Worm (Caenorhabditis elegans): ENCODE measurements around the gene F43D2.3.

Gene F43D2.3

DNA sequence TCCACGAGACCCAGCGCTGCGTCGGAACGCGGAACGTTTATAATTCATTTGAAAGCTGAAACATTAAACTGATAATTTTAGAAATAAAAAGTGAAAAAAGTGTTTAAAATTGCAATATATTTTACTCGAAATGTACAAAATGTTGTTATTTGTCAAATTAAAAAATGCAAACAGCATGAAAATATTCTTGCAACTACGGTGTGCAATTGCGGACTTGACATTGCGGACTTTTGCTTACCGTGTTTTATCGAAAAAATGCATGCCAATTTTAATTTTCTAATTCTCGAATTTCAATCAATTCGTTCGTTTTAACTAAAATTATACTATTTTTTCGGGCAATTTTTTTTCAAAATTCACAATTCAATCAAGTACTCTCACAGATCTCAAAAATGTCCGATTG, 19.5 kb upstream of the F43D2.3 start, which contains the start of the genes R11H6.5 and ccnk-1:
R11H6.5 (minus strand) TSS at position 55 of the 400 bp plus-strand sequence.
ccnk-1 (plus strand) TSS at position 381 of the 400 bp plus-strand sequence.
- no peak for TF ChIP-seq pha-4 (tag; optimal IDR thresholded peaks at IDR 0.05)
- TF ChIP-seq snpc-4 (tag; optimal IDR thresholded peaks at IDR 0.05) = no peak
- no peak for TF ChIP-seq unc-120 (tag; optimal IDR thresholded peaks at IDR 0.05; ENCODE audit: poor library complexity, severe bottlenecking)
- TF ChIP-seq ham-2 (GFP tag; optimal IDR thresholded peaks at IDR 0.05) = no peak
- TF ChIP-seq mab-5 (tag; optimal IDR thresholded peaks at IDR 0.05) = no peak
- peak; percentile 38 for TF ChIP-seq mep-1 (tag; optimal IDR thresholded peaks at IDR 0.05)
- TF ChIP-seq lsy-2 (tag; optimal IDR thresholded peaks at IDR 0.05) = peak; percentile 98
- peak; percentile 4 for TF ChIP-seq nhr-237 (tag; optimal IDR thresholded peaks at IDR 0.05)

DNA sequence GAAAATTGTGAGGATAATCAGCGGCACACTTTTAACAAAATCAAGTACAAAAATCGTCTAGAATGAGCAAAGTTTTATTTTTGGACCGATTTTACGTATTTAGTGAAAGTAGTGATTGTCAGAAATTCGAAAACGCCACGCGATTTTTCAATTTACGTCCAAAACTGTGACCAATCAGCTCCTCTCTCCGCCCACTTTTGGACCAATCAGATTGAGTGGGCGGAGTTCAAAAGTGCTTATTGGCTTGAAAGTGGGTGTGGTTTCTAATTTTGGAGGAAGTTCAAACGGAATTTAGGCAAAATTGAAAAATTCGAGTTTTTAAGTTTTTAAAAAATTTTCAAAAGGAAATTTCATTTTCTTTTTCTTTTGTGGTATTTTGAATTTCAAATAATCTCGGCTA, 17.2 kb upstream of the F43D2.3 start:
- no peak for TF ChIP-seq ceh-83 (GFP tag; optimal IDR thresholded peaks at IDR 0.05)
- TF ChIP-seq flh-1 (GFP tag; optimal IDR thresholded peaks at IDR 0.05) = no peak
- TF ChIP-seq pha-4 (tag; optimal IDR thresholded peaks at IDR 0.05) = no peak
- no peak for TF ChIP-seq blmp-1 (tag; optimal IDR thresholded peaks at IDR 0.05)
- TF ChIP-seq nhr-237 (tag; optimal IDR thresholded peaks at IDR 0.05) = no peak
- no peak for TF ChIP-seq M03D4.4 (tag; optimal IDR thresholded peaks at IDR 0.05)
- TF ChIP-seq ceh-39 (tag; optimal IDR thresholded peaks at IDR 0.05) = no peak
- no peak for TF ChIP-seq unc-120 (tag; optimal IDR thresholded peaks at IDR 0.05; ENCODE audit: poor library complexity, severe bottlenecking)

DNA sequence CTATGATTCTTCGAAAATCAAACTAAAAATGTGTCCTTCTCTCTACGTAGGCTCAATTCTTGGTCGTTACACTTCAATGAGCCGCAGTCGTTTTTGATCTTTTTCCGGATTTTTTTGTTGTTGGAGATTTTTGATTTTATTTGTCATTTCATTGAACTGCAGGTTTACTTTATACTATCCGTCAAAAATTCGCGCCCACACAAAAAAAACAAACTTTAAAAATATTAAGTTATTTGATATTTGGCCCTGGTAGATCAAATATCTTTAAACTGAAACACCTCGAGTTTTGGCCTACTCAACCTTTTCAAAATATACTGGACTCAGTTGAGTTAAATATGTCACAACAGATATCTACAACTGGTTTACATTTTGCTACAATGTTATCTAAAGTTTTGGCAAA, 16.0 kb upstream of the F43D2.3 start:
- no peak for TF ChIP-seq nhr-2 (tag; optimal IDR thresholded peaks at IDR 0.05)

DNA sequence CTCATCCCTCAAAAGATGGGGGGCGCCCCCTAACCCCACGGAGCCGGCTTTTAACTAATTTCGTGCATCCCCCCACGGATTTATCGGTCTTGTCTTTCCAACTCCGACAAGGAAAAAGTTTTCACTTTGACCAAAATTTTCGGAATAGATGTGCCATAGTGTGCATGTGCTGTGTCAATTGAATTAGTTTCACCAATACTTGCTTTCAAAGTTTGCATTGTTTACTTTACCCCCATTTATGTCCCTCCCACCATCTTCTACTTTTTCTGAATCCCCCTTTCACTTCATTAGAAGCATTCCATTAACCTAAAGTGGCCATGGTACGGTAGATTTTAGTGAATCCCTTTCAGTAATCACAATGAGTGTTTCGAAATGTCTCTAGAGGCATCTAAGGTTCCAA, 14.0 kb upstream of the F43D2.3 start:
- TF ChIP-seq elt-3 (tag; optimal IDR thresholded peaks at IDR 0.05) (no peak), unc-120 (tag; optimal IDR thresholded peaks at IDR 0.05; ENCODE audit: poor library complexity, severe bottlenecking) (no peak), mep-1 (tag; optimal IDR thresholded peaks at IDR 0.05) (no peak), ceh-83 (GFP tag; optimal IDR thresholded peaks at IDR 0.05) (no peak), ham-2 (GFP tag; optimal IDR thresholded peaks at IDR 0.05) (no peak), nhr-237 (tag; optimal IDR thresholded peaks at IDR 0.05) (no peak), nhr-12 (tag; optimal IDR thresholded peaks at IDR 0.05) (no peak), flh-1 (GFP tag; optimal IDR thresholded peaks at IDR 0.05) (no peak), nhr-28 (tag; optimal IDR thresholded peaks at IDR 0.05) (no peak), mls-2 (tag; optimal IDR thresholded peaks at IDR 0.05) (no peak), nhr-2 (tag; optimal IDR thresholded peaks at IDR 0.05) (no peak), lin-32 (GFP tag; optimal IDR thresholded peaks at IDR 0.05) (no peak), tbx-8 (GFP tag; optimal IDR thresholded peaks at IDR 0.05) (no peak), mab-5 (tag; optimal IDR thresholded peaks at IDR 0.05) (no peak), ceh-39 (tag; optimal IDR thresholded peaks at IDR 0.05) (no peak), pha-4 (tag; optimal IDR thresholded peaks at IDR 0.05) (no peak), unc-62 (GFP tag; optimal IDR thresholded peaks at IDR 0.05) (no peak), cnd-1 (tag; optimal IDR thresholded peaks at IDR 0.05) (no peak), lsy-2 (tag; optimal IDR thresholded peaks at IDR 0.05) (no peak)

DNA sequence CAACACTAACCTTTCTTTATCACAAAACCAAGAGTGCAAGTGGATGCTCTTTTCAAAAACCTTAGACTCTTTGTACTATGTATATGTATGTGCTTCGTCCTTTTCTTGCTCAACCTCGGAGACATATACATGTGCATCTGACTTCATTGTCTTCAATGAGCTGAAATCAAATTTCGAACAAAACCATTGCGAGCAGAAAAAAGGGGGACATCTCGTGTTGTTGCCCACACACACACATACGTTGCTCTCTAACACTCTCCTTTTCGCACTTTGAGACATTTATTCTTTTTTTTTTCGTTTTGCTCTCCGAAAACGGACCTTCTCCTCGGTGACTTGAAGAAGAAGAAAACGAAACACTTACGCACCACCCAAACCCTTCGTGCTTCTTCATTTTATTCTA, 11.4 kb upstream of the F43D2.3 start:
- peak; percentile 57 for TF ChIP-seq ces-1 (GFP tag; optimal IDR thresholded peaks at IDR 0.05)
- TF ChIP-seq hlh-1 (tag; optimal IDR thresholded peaks at IDR 0.05) = no peak

DNA sequence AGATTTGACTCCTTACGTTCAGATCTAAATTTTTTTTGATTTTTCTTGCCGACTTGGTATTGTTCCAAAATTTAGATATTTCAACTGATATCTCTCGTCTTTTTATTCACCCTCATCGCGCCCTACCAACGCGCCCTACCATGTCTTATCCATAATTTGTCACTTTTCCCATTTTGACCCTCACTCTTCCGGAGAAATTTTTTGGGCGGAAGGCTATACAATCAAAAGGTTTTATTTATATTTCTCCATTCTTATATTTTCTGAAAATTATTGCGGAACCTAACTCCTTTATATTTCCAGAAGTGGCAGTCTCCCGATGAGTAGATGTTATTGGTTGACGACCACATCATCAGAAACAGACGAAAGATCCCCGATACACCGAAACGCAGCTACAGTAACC, 10.9 kb upstream of the F43D2.3 start, which contains the start of gene hot-1:
hot-1 (plus strand) TSS at position 301 of the 400 bp plus-strand sequence.
- TF ChIP-seq sem-2 (GFP tag; optimal IDR thresholded peaks at IDR 0.05) = no peak
- TF ChIP-seq nhr-28 (tag; optimal IDR thresholded peaks at IDR 0.05) = no peak
- TF ChIP-seq ham-2 (GFP tag; optimal IDR thresholded peaks at IDR 0.05) = no peak
- no peak for TF ChIP-seq nhr-2 (tag; optimal IDR thresholded peaks at IDR 0.05)
- no peak for TF ChIP-seq drap-1 (GFP tag; optimal IDR thresholded peaks at IDR 0.05)
- TF ChIP-seq ztf-11 (tag; optimal IDR thresholded peaks at IDR 0.05) = no peak
- TF ChIP-seq elt-1 (tag; optimal IDR thresholded peaks at IDR 0.05; ENCODE audit: borderline replicate concordance, insufficient read depth) = no peak
- no peak for TF ChIP-seq elt-3 (tag; optimal IDR thresholded peaks at IDR 0.05)
- no peak for TF ChIP-seq unc-120 (tag; optimal IDR thresholded peaks at IDR 0.05; ENCODE audit: poor library complexity, severe bottlenecking)
- TF ChIP-seq lin-32 (GFP tag; optimal IDR thresholded peaks at IDR 0.05) = no peak
- no peak for TF ChIP-seq lin-13 (tag; optimal IDR thresholded peaks at IDR 0.05)
- TF ChIP-seq sptf-1 (tag; optimal IDR thresholded peaks at IDR 0.05) = no peak
- no peak for TF ChIP-seq snpc-4 (tag; optimal IDR thresholded peaks at IDR 0.05)
- no peak for TF ChIP-seq ceh-43 (GFP tag; optimal IDR thresholded peaks at IDR 0.05)
- TF ChIP-seq nhr-237 (tag; optimal IDR thresholded peaks at IDR 0.05) = no peak
- no peak for TF ChIP-seq lsy-2 (tag; optimal IDR thresholded peaks at IDR 0.05)
- TF ChIP-seq ceh-83 (GFP tag; optimal IDR thresholded peaks at IDR 0.05) = no peak
- no peak for TF ChIP-seq unc-39 (tag; optimal IDR thresholded peaks at IDR 0.05)
- no peak for TF ChIP-seq zip-8 (tag; optimal IDR thresholded peaks at IDR 0.05)
- no peak for TF ChIP-seq ces-1 (GFP tag; optimal IDR thresholded peaks at IDR 0.05)
